Fruit fly (Drosophila melanogaster) whole organism, embryonic: ENCODE data around the gene SKIP.

Source experiments
- Aef1 ChIP-seq: fragments of 200-800 bp; sonication (Bioruptor generic); IDR thresholded peaks from 3 replicates; pipeline ENCODE4 v1.3.6; 2022; ENCODE audit warnings: missing biosample characterization, missing genetic modification characterization
- Bgb ChIP-seq: fragments of 200-800 bp; sonication (Bioruptor generic); IDR thresholded peaks from 2 replicates; pipeline ENCODE4 v1.3.6; 2022; ENCODE audit warnings: missing biosample characterization, missing genetic modification characterization; ENCODE audit not compliant: partially characterized antibody
- CG10979 ChIP-seq: fragments of 200-800 bp; sonication (Bioruptor generic); optimal IDR thresholded peaks from 2 replicates; lab custom pipeline; 2018; ENCODE audit warnings: missing biosample characterization, mild to moderate bottlenecking, missing genetic modification characterization, moderate library complexity
- CG11085 ChIP-seq: fragments of 200-800 bp; sonication (Bioruptor generic); IDR thresholded peaks from 2 replicates; pipeline ENCODE4 v1.3.6; 2022; ENCODE audit warnings: missing biosample characterization, missing genetic modification characterization
- CG11723 ChIP-seq: fragments of 200-800 bp; sonication (Bioruptor generic); optimal IDR thresholded peaks from 2 replicates; lab custom pipeline; 2017; ENCODE audit warnings: missing biosample characterization, mild to moderate bottlenecking, missing genetic modification characterization
- CG12071 ChIP-seq: fragments of 200-800 bp; sonication (Bioruptor generic); optimal IDR thresholded peaks from 3 replicates; lab custom pipeline; 2018; ENCODE audit warnings: missing biosample characterization, mild to moderate bottlenecking, missing genetic modification characterization
- CG13287 ChIP-seq: fragments of 200-800 bp; sonication (Bioruptor generic); IDR thresholded peaks from 2 replicates; pipeline ENCODE4 v1.3.6; 2022; ENCODE audit warnings: missing biosample characterization, missing genetic modification characterization; ENCODE audit not compliant: partially characterized antibody
- CG13624 ChIP-seq: fragments of 200-800 bp; sonication (Bioruptor generic); optimal IDR thresholded peaks from 2 replicates; lab custom pipeline; 2016; ENCODE audit warnings: missing biosample characterization, missing genetic modification characterization
- CG17829 ChIP-seq: fragments of 200-800 bp; optimal IDR thresholded peaks from 2 replicates; lab custom pipeline; 2019; ENCODE audit warnings: missing biosample characterization, mild to moderate bottlenecking, missing genetic modification characterization, moderate library complexity
- CG18619 ChIP-seq: fragments of 200-800 bp; sonication (Bioruptor generic); optimal IDR thresholded peaks from 3 replicates; lab custom pipeline; 2017; ENCODE audit warnings: missing biosample characterization, mild to moderate bottlenecking, missing genetic modification characterization
- CG2678 ChIP-seq: fragments of 200-800 bp; sonication (Bioruptor generic); optimal IDR thresholded peaks from 3 replicates; lab custom pipeline; 2019; ENCODE audit warnings: missing biosample characterization, mild to moderate bottlenecking, missing genetic modification characterization, moderate library complexity
- CG2712 ChIP-seq: fragments of 200-800 bp; optimal IDR thresholded peaks from 3 replicates; lab custom pipeline; 2019; ENCODE audit warnings: missing biosample characterization, mild to moderate bottlenecking, missing genetic modification characterization, moderate library complexity
- CG31224 ChIP-seq: fragments of 200-800 bp; sonication (Bioruptor generic); IDR thresholded peaks from 2 replicates; pipeline ENCODE4 v1.3.6; 2022; ENCODE audit warnings: missing biosample characterization, missing genetic modification characterization
- CG33557 ChIP-seq: fragments of 200-800 bp; sonication (Bioruptor generic); optimal IDR thresholded peaks from 2 replicates; lab custom pipeline; 2019; ENCODE audit warnings: missing biosample characterization, mild to moderate bottlenecking, missing genetic modification characterization, moderate library complexity
- CG34224 ChIP-seq: fragments of 200-800 bp; sonication (Bioruptor generic); IDR thresholded peaks from 3 replicates; pipeline ENCODE4 v1.3.6; 2022; ENCODE audit warnings: missing biosample characterization, missing genetic modification characterization; ENCODE audit not compliant: partially characterized antibody
- CG7987 ChIP-seq: fragments of 200-800 bp; sonication (Bioruptor generic); optimal IDR thresholded peaks from 2 replicates; lab custom pipeline; 2018; ENCODE audit warnings: missing biosample characterization, mild to moderate bottlenecking, missing genetic modification characterization, moderate library complexity
- CG8388 ChIP-seq: fragments of 200-800 bp; sonication (Bioruptor generic); optimal IDR thresholded peaks from 2 replicates; lab custom pipeline; 2019; ENCODE audit warnings: missing biosample characterization, mild to moderate bottlenecking, missing genetic modification characterization, moderate library complexity
- CG9876 ChIP-seq: fragments of 200-800 bp; sonication (Bioruptor generic); optimal IDR thresholded peaks from 2 replicates; lab custom pipeline; 2016; ENCODE audit warnings: missing biosample characterization, missing genetic modification characterization
- CrebB ChIP-seq: fragments of 200-800 bp; sonication (Bioruptor generic); optimal IDR thresholded peaks from 3 replicates; lab custom pipeline; 2018; ENCODE audit warnings: missing biosample characterization, mild to moderate bottlenecking, missing genetic modification characterization
- D19A ChIP-seq: fragments of 200-800 bp; optimal IDR thresholded peaks from 3 replicates; lab custom pipeline; 2019; ENCODE audit warnings: missing biosample characterization, mild to moderate bottlenecking, missing genetic modification characterization, moderate library complexity
- Dbx ChIP-seq: fragments of 200-800 bp; sonication (Bioruptor generic); IDR thresholded peaks from 3 replicates; pipeline ENCODE4 v1.3.6; 2022; ENCODE audit warnings: missing biosample characterization, missing genetic modification characterization
- ERR ChIP-seq: fragments of 200-800 bp; sonication (Bioruptor generic); optimal IDR thresholded peaks from 2 replicates; lab custom pipeline; 2016; ENCODE audit warnings: missing biosample characterization, missing genetic modification characterization
- Gug ChIP-seq: fragments of 200-800 bp; sonication (Bioruptor generic); IDR thresholded peaks from 4 replicates; pipeline ENCODE4 v1.3.6; 2022; ENCODE audit warnings: missing biosample characterization, missing genetic modification characterization
- HHEX ChIP-seq: fragments of 200-800 bp; sonication (Bioruptor generic); optimal IDR thresholded peaks from 3 replicates; lab custom pipeline; 2017; ENCODE audit warnings: missing biosample characterization, mild to moderate bottlenecking, missing genetic modification characterization, missing genetic modification reagents
- HLHmδ ChIP-seq: fragments of 200-800 bp; sonication (Bioruptor generic); optimal IDR thresholded peaks from 2 replicates; lab custom pipeline; 2018; ENCODE audit warnings: missing biosample characterization, mild to moderate bottlenecking, missing genetic modification characterization, moderate library complexity
- Hmx ChIP-seq: fragments of 200-800 bp; sonication (Bioruptor generic); optimal IDR thresholded peaks from 2 replicates; lab custom pipeline; 2016; ENCODE audit warnings: missing biosample characterization, missing genetic modification characterization
- Hr51 ChIP-seq, 2 experiments: fragments of 200-800 bp; sonication (Bioruptor generic); optimal IDR thresholded peaks; 2 replicates in 1 of 2; 3 replicates in 1 of 2; lab custom pipeline; 2016 to 2018; ENCODE audit warnings: missing biosample characterization in 2 of 2, missing genetic modification characterization in 2 of 2, mild to moderate bottlenecking in 1 of 2, moderate library complexity in 1 of 2
- Ravus ChIP-seq: fragments of 200-800 bp; sonication (Bioruptor generic); IDR thresholded peaks from 2 replicates; pipeline ENCODE4 v1.3.6; 2022; ENCODE audit warnings: missing biosample characterization, missing genetic modification characterization
- Scr ChIP-seq: fragments of 200-800 bp; sonication (Bioruptor generic); IDR thresholded peaks from 2 replicates; pipeline ENCODE4 v1.3.6; 2022; ENCODE audit warnings: missing biosample characterization, missing genetic modification characterization; ENCODE audit not compliant: partially characterized antibody
- Usf ChIP-seq: fragments of 200-800 bp; sonication (Bioruptor generic); optimal IDR thresholded peaks from 2 replicates; lab custom pipeline; 2017; ENCODE audit warnings: missing genotype, missing biosample characterization, missing genetic modification characterization
- crol ChIP-seq: fragments of 200-800 bp; sonication (Bioruptor generic); IDR thresholded peaks from 2 replicates; pipeline ENCODE4 v1.3.6; 2022; ENCODE audit warnings: missing biosample characterization, missing genetic modification characterization
- dati ChIP-seq: fragments of 200-800 bp; sonication (Bioruptor generic); IDR thresholded peaks from 2 replicates; pipeline ENCODE4 v1.3.6; 2022; ENCODE audit warnings: missing biosample characterization, missing genetic modification characterization
- esg ChIP-seq: fragments of 200-800 bp; sonication (Bioruptor generic); conservative IDR thresholded peaks from 2 replicates; pipeline ENCODE4 v1.3.6; 2022; ENCODE audit warnings: missing biosample characterization, missing genetic modification characterization
- gcm2 ChIP-seq: fragments of 200-800 bp; sonication (Bioruptor generic); optimal IDR thresholded peaks from 2 replicates; lab custom pipeline; 2016; ENCODE audit warnings: missing biosample characterization, missing genetic modification characterization
- gt ChIP-seq: fragments of 200-800 bp; sonication (Bioruptor generic); IDR thresholded peaks from 2 replicates; pipeline ENCODE4 v1.3.6; 2022; ENCODE audit warnings: missing biosample characterization, missing genetic modification characterization
- hb ChIP-seq: fragments of 200-800 bp; sonication (Bioruptor generic); IDR thresholded peaks from 3 replicates; pipeline ENCODE4 v1.3.6; 2022; ENCODE audit warnings: missing biosample characterization, missing genetic modification characterization; ENCODE audit not compliant: partially characterized antibody
- lov ChIP-seq, 2 experiments: fragments of 200-800 bp in 1 of 2; fragments of >200 bp in 1 of 2; sonication (Bioruptor generic) in 1 of 2; IDR thresholded peaks in 1 of 2; optimal IDR thresholded peaks in 1 of 2; 2 replicates in 1 of 2; 3 replicates in 1 of 2; pipeline versions ENCODE4 v1.3.6 to Lab custom; 2017 to 2022; ENCODE audit warnings: missing biosample characterization in 1 of 2, missing genetic modification characterization in 1 of 2
- mam ChIP-seq: fragments of 200-800 bp; sonication (Bioruptor generic); optimal IDR thresholded peaks from 3 replicates; lab custom pipeline; 2016; ENCODE audit warnings: missing biosample characterization, missing genetic modification characterization
- nau ChIP-seq: fragments of 200-800 bp; sonication (Bioruptor generic); optimal IDR thresholded peaks from 3 replicates; lab custom pipeline; 2017; ENCODE audit warnings: missing biosample characterization, mild to moderate bottlenecking, missing genetic modification characterization, missing genetic modification reagents
- nerfin-2 ChIP-seq: fragments of 200-800 bp; sonication (Bioruptor generic); IDR thresholded peaks from 2 replicates; pipeline ENCODE4 v1.3.6; 2022; ENCODE audit warnings: missing biosample characterization, missing genetic modification characterization; ENCODE audit not compliant: partially characterized antibody
- oc ChIP-seq: fragments of 200-800 bp; sonication (Bioruptor generic); optimal IDR thresholded peaks from 2 replicates; lab custom pipeline; 2018; ENCODE audit warnings: missing biosample characterization, mild to moderate bottlenecking, missing genetic modification characterization, moderate library complexity
- odd ChIP-seq: fragments of 200-800 bp; sonication (Bioruptor generic); optimal IDR thresholded peaks from 2 replicates; lab custom pipeline; 2017; ENCODE audit warnings: missing biosample characterization, mild to moderate bottlenecking, missing genetic modification characterization
- pan ChIP-seq, 4 experiments: fragments of >200 bp in 3 of 4; fragments of 200-800 bp in 1 of 4; sonication (Bioruptor generic) in 1 of 4; optimal IDR thresholded peaks in 3 of 4; IDR thresholded peaks in 1 of 4; 2 replicates each; pipeline versions ENCODE4 v1.3.6 to Lab custom; 2017 to 2022; ENCODE audit warnings: missing biosample characterization in 2 of 4, missing genetic modification characterization in 2 of 4, mixed read lengths in 1 of 4
- prd ChIP-seq, 3 experiments: fragments of >200 bp in 2 of 3; fragments of 200-800 bp in 1 of 3; sonication (Bioruptor generic) in 1 of 3; optimal IDR thresholded peaks in 2 of 3; IDR thresholded peaks in 1 of 3; 2 replicates in 2 of 3; 3 replicates in 1 of 3; pipeline versions ENCODE4 v1.3.6 to Lab custom; 2017 to 2022; ENCODE audit warnings: missing biosample characterization in 1 of 3, missing genetic modification characterization in 1 of 3
- sima ChIP-seq: fragments of 200-800 bp; sonication (Bioruptor generic); optimal IDR thresholded peaks from 2 replicates; lab custom pipeline; 2016; ENCODE audit warnings: missing biosample characterization, missing genetic modification characterization
- sna ChIP-seq: fragments of 200-800 bp; sonication (Bioruptor generic); IDR thresholded peaks from 2 replicates; pipeline ENCODE4 v1.3.6; 2022; ENCODE audit warnings: missing biosample characterization, missing genetic modification characterization; ENCODE audit not compliant: partially characterized antibody
- z ChIP-seq: fragments of 200-800 bp; sonication (Bioruptor generic); IDR thresholded peaks from 3 replicates; pipeline ENCODE4 v1.3.6; 2022; ENCODE audit warnings: missing biosample characterization, missing genetic modification characterization

The SKIP gene

dm6 chr3R:22133337-22134014, at the start of gene SKIP (continued):
- no peak for TF ChIP-seq CG31224 (GFP tag; lab: Robert Waterston, UW)
- no peak for TF ChIP-seq Hmx (GFP tag; lab: Kevin White, UChicago)
- TF ChIP-seq Aef1 (GFP tag; lab: Robert Waterston, UW): no peak
- TF ChIP-seq Ravus (GFP tag; lab: Robert Waterston, UW): no peak
- peak; percentile 22; the same call in 1 of the 3 replicates for TF ChIP-seq hb (GFP tag; lab: Robert Waterston, UW)
- no peak for TF ChIP-seq Usf
- peak; percentile 39; the same call in 1 of the 4 replicates for TF ChIP-seq Gug
- no peak for TF ChIP-seq mam (GFP tag; lab: Kevin White, UChicago)
- TF ChIP-seq Hr51 (GFP tag; optimal IDR thresholded peaks at IDR 0.05; lab: Kevin White, UChicago): no peak
- no peak for TF ChIP-seq esg
- no peak for TF ChIP-seq CG11723 (GFP tag; lab: Kevin White, UChicago)
- no peak for TF ChIP-seq sna (GFP tag; lab: Robert Waterston, UW)
- TF ChIP-seq CG17829: peak; percentile 52
- peak; percentile 52; the same call in 1 of the 2 replicates for TF ChIP-seq nerfin-2 (GFP tag; lab: Robert Waterston, UW)
- no peak for TF ChIP-seq crol (GFP tag; lab: Robert Waterston, UW)
- peak; percentile 41 for TF ChIP-seq CrebB
- peak; percentile 67 for TF ChIP-seq Bgb (GFP tag; lab: Robert Waterston, UW)
- peak; percentile 70 for TF ChIP-seq CG7987 (GFP tag; lab: Kevin White, UChicago)
- TF ChIP-seq CG18619 (GFP tag; lab: Kevin White, UChicago): no peak
- TF ChIP-seq CG2712 (tag; lab: Kevin White, UChicago): peak; percentile 28
- peak; percentile 75; the same call in 2 of the 3 replicates for TF ChIP-seq Dbx
- TF ChIP-seq sima (GFP tag; lab: Kevin White, UChicago): no peak
- no peak for TF ChIP-seq lov (optimal IDR thresholded peaks at IDR 0.05; lab: Kevin White, UChicago)
- TF ChIP-seq lov (GFP tag; IDR thresholded peaks at IDR 0.05; lab: Robert Waterston, UW): no peak
- no peak; the same call in 1 of the 2 replicates for TF ChIP-seq Scr
- peak; percentile 44 for TF ChIP-seq CG12071 (GFP tag; lab: Kevin White, UChicago)
- no peak for TF ChIP-seq CG33557
- no peak for TF ChIP-seq CG2678
- TF ChIP-seq z (GFP tag; lab: Robert Waterston, UW): peak; percentile 46; the same call in 2 of the 3 replicates
- peak; percentile 2 for TF ChIP-seq ERR
- TF ChIP-seq CG13624: peak; percentile 55
- no peak for TF ChIP-seq CG9876 (GFP tag; lab: Kevin White, UChicago)
- TF ChIP-seq HLHmδ (GFP tag; lab: Kevin White, UChicago): no peak
- TF ChIP-seq CG11085: no peak
- no peak for TF ChIP-seq gcm2 (GFP tag; lab: Kevin White, UChicago)
- peak; percentile 17 for TF ChIP-seq CG10979 (tag; lab: Kevin White, UChicago)
- TF ChIP-seq CG8388 (GFP tag; lab: Kevin White, UChicago): peak; percentile 11
- TF ChIP-seq pan (optimal IDR thresholded peaks at IDR 0.05; lab: Kevin White, UChicago): no peak
- TF ChIP-seq pan (GFP tag; optimal IDR thresholded peaks at IDR 0.05 in 1 of 2, IDR thresholded peaks at IDR 0.05 in 1 of 2): no peak
- TF ChIP-seq gt (GFP tag; lab: Robert Waterston, UW): no peak
- no peak for TF ChIP-seq odd
- TF ChIP-seq oc (tag; lab: Kevin White, UChicago): peak; percentile 36
- TF ChIP-seq prd (optimal IDR thresholded peaks at IDR 0.05; lab: Kevin White, UChicago): no peak
- TF ChIP-seq prd (GFP tag; IDR thresholded peaks at IDR 0.05; lab: Robert Waterston, UW): no peak
- TF ChIP-seq nau: no peak
- peak; percentile 40 for TF ChIP-seq D19A (tag; lab: Kevin White, UChicago)
- TF ChIP-seq dati: no peak
- peak; percentile 31; the same call in 2 of the 3 replicates for TF ChIP-seq CG34224 (GFP tag; lab: Robert Waterston, UW)
- TF ChIP-seq CG13287 (GFP tag; lab: Robert Waterston, UW): peak; percentile 60
- peak; percentile 24 for TF ChIP-seq HHEX (GFP tag; lab: Kevin White, UChicago)
